Worm (Caenorhabditis elegans) whole organism, mixed stage, embryonic: ENCODE data around the gene srz-91.

Experiments
- M03D4.4 ChIP-seq: sonication (generic microtip); optimal IDR thresholded peaks from 2 replicates; lab custom pipeline; 2017; ENCODE audit warnings: mild to moderate bottlenecking, missing genetic modification characterization, missing compliant biosample characterization
- bed-3 ChIP-seq: fragments of 200-800 bp; sonication (Bioruptor generic); optimal IDR thresholded peaks from 3 replicates; lab custom pipeline; 2018; ENCODE audit warnings: mild to moderate bottlenecking, missing genetic modification characterization, moderate library complexity, missing compliant biosample characterization
- ham-2 ChIP-seq: fragments of 200-800 bp; sonication (Bioruptor generic); optimal IDR thresholded peaks from 2 replicates; lab custom pipeline; 2018; ENCODE audit warnings: mild to moderate bottlenecking, missing genetic modification characterization, missing compliant biosample characterization
- lin-32 ChIP-seq: fragments of 200-800 bp; sonication (Bioruptor generic); optimal IDR thresholded peaks from 2 replicates; lab custom pipeline; 2018; ENCODE audit warnings: mild to moderate bottlenecking, missing genetic modification characterization, missing compliant biosample characterization
- nhr-12 ChIP-seq: fragments of 150-350 bp; optimal IDR thresholded peaks from 2 replicates; lab custom pipeline; 2014; ENCODE audit warnings: missing biosample characterization, missing genetic modification characterization
- nhr-237 ChIP-seq: fragments of 150-350 bp; optimal IDR thresholded peaks from 2 replicates; lab custom pipeline; 2014; ENCODE audit warnings: missing biosample characterization, missing genetic modification characterization
- nhr-76 ChIP-seq: sonication (generic microtip); optimal IDR thresholded peaks from 2 replicates; lab custom pipeline; 2017; ENCODE audit warnings: missing biosample characterization, missing genetic modification characterization
- pha-4 ChIP-seq: fragments of 150-350 bp; optimal IDR thresholded peaks from 2 replicates; lab custom pipeline; 2018; ENCODE audit warnings: missing biosample characterization, missing genetic modification reagents, missing genetic modification characterization
- snpc-4 ChIP-seq: fragments of 150-350 bp; optimal IDR thresholded peaks from 2 replicates; lab custom pipeline; 2014; ENCODE audit warnings: missing biosample characterization, missing genetic modification characterization
- unc-62 ChIP-seq: fragments of 150-350 bp; optimal IDR thresholded peaks from 2 replicates; lab custom pipeline; 2014; ENCODE audit warnings: missing biosample characterization, missing genetic modification reagents, missing genetic modification characterization
- ztf-11 ChIP-seq: fragments of 150-350 bp; optimal IDR thresholded peaks from 2 replicates; lab custom pipeline; 2014; ENCODE audit warnings: missing biosample characterization, missing genetic modification characterization

DNA sequence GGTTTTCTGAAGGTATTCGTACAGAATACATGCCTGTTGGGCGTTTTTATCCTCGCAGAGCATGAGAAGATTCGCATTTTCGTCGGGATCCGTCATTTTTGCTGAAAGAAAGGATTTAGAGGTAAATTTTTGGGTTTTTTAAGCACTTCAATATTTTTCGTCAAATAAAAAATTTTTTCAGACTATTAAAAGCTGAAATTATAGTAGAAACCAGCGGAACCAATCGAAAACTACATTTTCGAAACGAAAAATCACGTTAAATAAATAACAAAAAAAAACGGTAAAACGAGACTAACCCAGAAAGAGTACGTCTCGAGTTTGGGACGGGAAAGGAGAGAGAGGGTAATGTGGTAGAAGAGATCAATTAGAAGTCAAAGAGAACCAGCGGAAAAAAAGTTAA lies 42.5 kb downstream of the srz-91 start, which contains the start of gene fbxa-192:
- TF ChIP-seq nhr-76 (tag; lab: Kevin White, UChicago) (no peak), unc-62 (GFP tag; lab: Kevin White, UChicago) (no peak), M03D4.4 (tag; lab: Kevin White, UChicago) (no peak), lin-32 (GFP tag; lab: Kevin White, UChicago) (no peak), ztf-11 (tag; lab: Kevin White, UChicago) (no peak), nhr-237 (no peak), snpc-4 (tag; lab: Kevin White, UChicago) (no peak), ham-2 (GFP tag; lab: Kevin White, UChicago) (no peak), pha-4 (no peak), bed-3 (GFP tag; lab: Kevin White, UChicago) (no peak), nhr-12 (tag; lab: Kevin White, UChicago) (no peak)
